Fruit fly (Drosophila melanogaster) whole organism, embryonic: ENCODE data around the gene tyf.
A peak's percentile ranks its signal among the peaks of the same experiment; 100 is the strongest.

Experiments
- Ada2b ChIP-seq: fragments of 200-800 bp; sonication (Bioruptor generic); IDR thresholded peaks from 2 replicates; pipeline ENCODE4 v1.3.6; 2022; ENCODE audit warnings: missing biosample characterization, missing genetic modification characterization
- Asciz ChIP-seq: fragments of 200-800 bp; sonication (Bioruptor generic); optimal IDR thresholded peaks from 2 replicates; lab custom pipeline; 2017; ENCODE audit warnings: missing biosample characterization, mild to moderate bottlenecking, missing genetic modification characterization, missing genetic modification reagents
- Awh ChIP-seq: fragments of 200-800 bp; sonication (Bioruptor generic); IDR thresholded peaks from 2 replicates; pipeline ENCODE4, ENCODE4 v1.3.6; 2022; ENCODE audit warnings: missing biosample characterization, missing genetic modification characterization
- Bgb ChIP-seq: fragments of 200-800 bp; sonication (Bioruptor generic); IDR thresholded peaks from 2 replicates; pipeline ENCODE4 v1.3.6; 2022; ENCODE audit warnings: missing biosample characterization, missing genetic modification characterization; ENCODE audit not compliant: partially characterized antibody
- Blimp-1 ChIP-seq: fragments of 200-800 bp; sonication (Bioruptor generic); optimal IDR thresholded peaks from 3 replicates; lab custom pipeline; 2018; ENCODE audit warnings: missing biosample characterization, missing genetic modification characterization, mild to moderate bottlenecking, moderate library complexity, missing genetic modification reagents
- Bteb2 ChIP-seq: fragments of 200-800 bp; sonication (Bioruptor generic); optimal IDR thresholded peaks from 2 replicates; lab custom pipeline; 2016; ENCODE audit warnings: missing biosample characterization, missing genetic modification characterization
- CG10147 ChIP-seq: fragments of 200-800 bp; sonication (Bioruptor generic); optimal IDR thresholded peaks from 2 replicates; lab custom pipeline; 2019; ENCODE audit warnings: missing biosample characterization, mild to moderate bottlenecking, missing genetic modification characterization, moderate library complexity
- CG10979 ChIP-seq: fragments of 200-800 bp; sonication (Bioruptor generic); optimal IDR thresholded peaks from 2 replicates; lab custom pipeline; 2018; ENCODE audit warnings: missing biosample characterization, mild to moderate bottlenecking, missing genetic modification characterization, moderate library complexity
- CG12391 ChIP-seq: fragments of 200-800 bp; sonication (Bioruptor generic); optimal IDR thresholded peaks from 3 replicates; lab custom pipeline; 2018; ENCODE audit warnings: missing biosample characterization, mild to moderate bottlenecking, missing genetic modification characterization, moderate library complexity
- CG14014 ChIP-seq: fragments of 200-800 bp; sonication (Bioruptor generic); IDR thresholded peaks from 2 replicates; pipeline ENCODE4 v1.3.6; 2022; ENCODE audit warnings: missing biosample characterization, missing genetic modification characterization
- CG15269 ChIP-seq: fragments of 200-800 bp; sonication (Bioruptor generic); optimal IDR thresholded peaks from 2 replicates; lab custom pipeline; 2018; ENCODE audit warnings: missing biosample characterization, mild to moderate bottlenecking, missing genetic modification characterization, moderate library complexity
- CG15696 ChIP-seq: fragments of 200-800 bp; sonication (Bioruptor generic); optimal IDR thresholded peaks from 2 replicates; lab custom pipeline; 2019; ENCODE audit warnings: missing biosample characterization, mild to moderate bottlenecking, missing genetic modification characterization, moderate library complexity
- CG16779 ChIP-seq: fragments of 200-800 bp; sonication (Bioruptor generic); IDR thresholded peaks from 2 replicates; pipeline ENCODE4 v1.3.6; 2022; ENCODE audit warnings: missing biosample characterization, missing genetic modification characterization
- CG1832 ChIP-seq: fragments of 200-800 bp; sonication (Bioruptor generic); optimal IDR thresholded peaks from 2 replicates; lab custom pipeline; 2017; ENCODE audit warnings: missing biosample characterization, mild to moderate bottlenecking, missing genetic modification characterization, inconsistent platforms
- CG2116 ChIP-seq: fragments of 200-800 bp; sonication (Bioruptor generic); optimal IDR thresholded peaks from 3 replicates; lab custom pipeline; 2018; ENCODE audit warnings: missing biosample characterization, mild to moderate bottlenecking, missing genetic modification characterization
- CG2712 ChIP-seq: fragments of 200-800 bp; optimal IDR thresholded peaks from 3 replicates; lab custom pipeline; 2019; ENCODE audit warnings: missing biosample characterization, mild to moderate bottlenecking, missing genetic modification characterization, moderate library complexity
- CG31441 ChIP-seq: fragments of 200-800 bp; sonication (Bioruptor generic); IDR thresholded peaks from 2 replicates; pipeline ENCODE4 v1.3.6; 2022; ENCODE audit warnings: missing biosample characterization, missing genetic modification characterization
- CG32532 ChIP-seq: fragments of 200-800 bp; sonication (Bioruptor generic); IDR thresholded peaks from 2 replicates; pipeline ENCODE4 v1.3.6; 2022; ENCODE audit warnings: missing biosample characterization, missing genetic modification characterization
- CG6689 ChIP-seq: fragments of 200-800 bp; sonication (Bioruptor generic); IDR thresholded peaks from 2 replicates; pipeline ENCODE4 v1.3.6; 2022; ENCODE audit warnings: missing biosample characterization, missing genetic modification characterization
- CG7357 ChIP-seq: fragments of 200-800 bp; sonication (Bioruptor generic); IDR thresholded peaks from 3 replicates; pipeline ENCODE4 v1.3.6; 2022; ENCODE audit warnings: missing biosample characterization, missing genetic modification characterization
- CG7963 ChIP-seq: fragments of 200-800 bp; sonication (Bioruptor generic); IDR thresholded peaks from 3 replicates; pipeline ENCODE4 v1.3.6; 2022; ENCODE audit warnings: missing biosample characterization, missing genetic modification characterization; ENCODE audit not compliant: partially characterized antibody
- CG8281 ChIP-seq: fragments of 200-800 bp; sonication (Bioruptor generic); optimal IDR thresholded peaks from 2 replicates; lab custom pipeline; 2018; ENCODE audit warnings: missing biosample characterization, mild to moderate bottlenecking, missing genetic modification characterization, moderate library complexity
- CG9817 ChIP-seq: fragments of 200-800 bp; sonication (Bioruptor generic); optimal IDR thresholded peaks from 2 replicates; lab custom pipeline; 2018; ENCODE audit warnings: missing biosample characterization, mild to moderate bottlenecking, missing genetic modification characterization, moderate library complexity
- Drgx ChIP-seq: fragments of 200-800 bp; sonication (Bioruptor generic); IDR thresholded peaks from 2 replicates; pipeline ENCODE4 v1.3.6; 2022; ENCODE audit warnings: missing biosample characterization, missing genetic modification characterization
- HLH4C ChIP-seq: fragments of 200-800 bp; sonication (Bioruptor generic); IDR thresholded peaks from 3 replicates; pipeline ENCODE4 v1.3.6; 2022; ENCODE audit warnings: missing biosample characterization, missing genetic modification characterization; ENCODE audit not compliant: partially characterized antibody
- Hmr ChIP-seq: fragments of 200-800 bp; sonication (Bioruptor generic); optimal IDR thresholded peaks from 3 replicates; lab custom pipeline; 2017; ENCODE audit warnings: mild to moderate bottlenecking, missing biosample characterization, missing genetic modification reagents, missing genetic modification characterization
- Rx ChIP-seq: fragments of 200-800 bp; sonication (Bioruptor generic); IDR thresholded peaks from 2 replicates; pipeline ENCODE4 v1.3.6; 2022; ENCODE audit warnings: missing biosample characterization, missing genetic modification characterization
- abd-A ChIP-seq: fragments of 200-800 bp; sonication (Bioruptor generic); optimal IDR thresholded peaks from 3 replicates; lab custom pipeline; 2019; ENCODE audit warnings: missing biosample characterization, mild to moderate bottlenecking, missing genetic modification characterization, moderate library complexity
- aop ChIP-seq: fragments of 200-800 bp; sonication (Bioruptor generic); IDR thresholded peaks from 2 replicates; pipeline ENCODE4 v1.3.6; 2022; ENCODE audit warnings: missing biosample characterization, missing genetic modification characterization
- az2 ChIP-seq: fragments of 200-800 bp; sonication (Bioruptor generic); optimal IDR thresholded peaks from 3 replicates; lab custom pipeline; 2016; ENCODE audit warnings: missing biosample characterization, missing genetic modification characterization
- cad ChIP-seq: fragments of >200 bp; optimal IDR thresholded peaks from 2 replicates; lab custom pipeline; 2017; ENCODE audit warnings: missing biosample characterization, missing genetic modification characterization
- ci ChIP-seq: fragments of 200-800 bp; sonication (Bioruptor generic); IDR thresholded peaks from 3 replicates; pipeline ENCODE4 v1.3.6; 2022; ENCODE audit warnings: missing biosample characterization, missing genetic modification characterization
- dmrt99B ChIP-seq: fragments of 200-800 bp; sonication (Bioruptor generic); optimal IDR thresholded peaks from 2 replicates; lab custom pipeline; 2018; ENCODE audit warnings: missing biosample characterization, mild to moderate bottlenecking, missing genetic modification characterization, moderate library complexity
- eve ChIP-seq, 2 experiments: fragments of >200 bp; optimal IDR thresholded peaks; 2 replicates each; lab custom pipeline; 2017; ENCODE audit warnings: missing biosample characterization in 2 of 2, missing genetic modification characterization in 2 of 2
- eyg ChIP-seq: fragments of 200-800 bp; sonication (Bioruptor generic); optimal IDR thresholded peaks from 3 replicates; lab custom pipeline; 2016; ENCODE audit warnings: missing biosample characterization, missing genetic modification characterization
- gem ChIP-seq: fragments of 200-800 bp; sonication (Bioruptor generic); optimal IDR thresholded peaks from 2 replicates; lab custom pipeline; 2019; ENCODE audit warnings: missing biosample characterization, mild to moderate bottlenecking, missing genetic modification characterization, moderate library complexity
- jing ChIP-seq: fragments of 200-800 bp; sonication (Bioruptor generic); optimal IDR thresholded peaks from 2 replicates; lab custom pipeline; 2018; ENCODE audit warnings: missing biosample characterization, mild to moderate bottlenecking, missing genetic modification characterization
- ken ChIP-seq: fragments of 200-800 bp; sonication (Bioruptor generic); IDR thresholded peaks from 3 replicates; pipeline ENCODE4 v1.3.6; 2022; ENCODE audit warnings: missing biosample characterization, missing genetic modification characterization
- nmo ChIP-seq: fragments of 200-800 bp; sonication (Bioruptor generic); optimal IDR thresholded peaks from 2 replicates; lab custom pipeline; 2018; ENCODE audit warnings: missing biosample characterization, mild to moderate bottlenecking, missing genetic modification characterization, moderate library complexity
- p53 ChIP-seq: fragments of 200-800 bp; sonication (Bioruptor generic); optimal IDR thresholded peaks from 2 replicates; lab custom pipeline; 2016; ENCODE audit warnings: missing biosample characterization, missing genetic modification characterization
- pan ChIP-seq, 4 experiments: fragments of >200 bp in 3 of 4; fragments of 200-800 bp in 1 of 4; sonication (Bioruptor generic) in 1 of 4; optimal IDR thresholded peaks in 3 of 4; IDR thresholded peaks in 1 of 4; 2 replicates each; pipeline versions ENCODE4 v1.3.6 to Lab custom; 2017 to 2022; ENCODE audit warnings: missing biosample characterization in 2 of 4, missing genetic modification characterization in 2 of 4, mixed read lengths in 1 of 4
- peb ChIP-seq: fragments of 200-800 bp; sonication (Bioruptor generic); IDR thresholded peaks from 2 replicates; pipeline ENCODE4 v1.3.6; 2022; ENCODE audit warnings: missing biosample characterization, missing genetic modification characterization
- phol ChIP-seq: fragments of 200-800 bp; sonication (Bioruptor generic); optimal IDR thresholded peaks from 3 replicates; lab custom pipeline; 2018; ENCODE audit warnings: missing biosample characterization, mild to moderate bottlenecking, missing genetic modification characterization, moderate library complexity
- prd ChIP-seq, 3 experiments: fragments of >200 bp in 2 of 3; fragments of 200-800 bp in 1 of 3; sonication (Bioruptor generic) in 1 of 3; optimal IDR thresholded peaks in 2 of 3; IDR thresholded peaks in 1 of 3; 2 replicates in 2 of 3; 3 replicates in 1 of 3; pipeline versions ENCODE4 v1.3.6 to Lab custom; 2017 to 2022; ENCODE audit warnings: missing biosample characterization in 1 of 3, missing genetic modification characterization in 1 of 3
- schlank ChIP-seq: fragments of 200-800 bp; sonication (Bioruptor generic); optimal IDR thresholded peaks from 2 replicates; lab custom pipeline; 2018; ENCODE audit warnings: missing biosample characterization, mild to moderate bottlenecking, missing genetic modification characterization
- sim ChIP-seq: fragments of 200-800 bp; sonication (Bioruptor generic); IDR thresholded peaks from 2 replicates; pipeline ENCODE4 v1.3.6; 2022; ENCODE audit warnings: missing biosample characterization, missing genetic modification characterization
- sna ChIP-seq: fragments of 200-800 bp; sonication (Bioruptor generic); IDR thresholded peaks from 2 replicates; pipeline ENCODE4 v1.3.6; 2022; ENCODE audit warnings: missing biosample characterization, missing genetic modification characterization; ENCODE audit not compliant: partially characterized antibody
- vfl ChIP-seq: fragments of 200-800 bp; sonication (Bioruptor generic); optimal IDR thresholded peaks from 2 replicates; lab custom pipeline; 2016; ENCODE audit warnings: missing biosample characterization, missing genetic modification characterization

tyf gene

dm6 chrX:4170492-4170891 lies 53.7 kb downstream of the tyf start (continued):
- TF ChIP-seq p53 (GFP tag; lab: Kevin White, UChicago) (no peak), CG1832 (GFP tag; lab: Kevin White, UChicago) (no peak), HLH4C (no peak), jing (GFP tag; lab: Kevin White, UChicago) (no peak), Hmr (GFP tag; lab: Kevin White, UChicago) (no peak), phol (peak; percentile 27), CG12391 (peak; percentile 7), Drgx (GFP tag; lab: Robert Waterston, UW) (peak; percentile 71), Bteb2 (GFP tag; lab: Kevin White, UChicago) (no peak), peb (GFP tag; lab: Robert Waterston, UW) (no peak), prd (optimal IDR thresholded peaks at IDR 0.05; lab: Kevin White, UChicago) (no peak), prd (GFP tag; IDR thresholded peaks at IDR 0.05; lab: Robert Waterston, UW) (peak; percentile 49; the same call in 1 of the 3 replicates), Ada2b (GFP tag; lab: Robert Waterston, UW) (no peak), Bgb (GFP tag; lab: Robert Waterston, UW) (no peak), CG2712 (tag; lab: Kevin White, UChicago) (peak; percentile 22), CG7357 (GFP tag; lab: Robert Waterston, UW) (no peak), ken (GFP tag; lab: Robert Waterston, UW) (no peak), vfl (GFP tag; lab: Kevin White, UChicago) (no peak), Blimp-1 (GFP tag; lab: Kevin White, UChicago) (peak; percentile 36), dmrt99B (peak; percentile 22), CG15269 (tag; lab: Kevin White, UChicago) (no peak), eve (GFP tag; optimal IDR thresholded peaks at IDR 0.05; lab: Kevin White, UChicago) (no peak), aop (GFP tag; lab: Robert Waterston, UW) (no peak), ci (0 out of 3 replicates have a peak, but pooled peaks have one; percentile 37), sna (GFP tag; lab: Robert Waterston, UW) (no peak), CG7963 (GFP tag; lab: Robert Waterston, UW) (no peak), CG6689 (GFP tag; lab: Robert Waterston, UW) (0 out of 2 replicates have a peak, but pooled peaks have one; percentile 23), pan (optimal IDR thresholded peaks at IDR 0.05; lab: Kevin White, UChicago) (no peak), pan (GFP tag; optimal IDR thresholded peaks at IDR 0.05 in 1 of 2, IDR thresholded peaks at IDR 0.05 in 1 of 2) (no peak), gem (tag; lab: Kevin White, UChicago) (peak; percentile 35), eyg (GFP tag; lab: Kevin White, UChicago) (no peak), CG10979 (tag; lab: Kevin White, UChicago) (peak; percentile 21), CG31441 (0 out of 2 replicates have a peak, but pooled peaks have one; percentile 22), CG2116 (no peak), CG14014 (GFP tag; lab: Robert Waterston, UW) (no peak), sim (GFP tag; lab: Robert Waterston, UW) (no peak), CG8281 (tag; lab: Kevin White, UChicago) (no peak)

DNA sequence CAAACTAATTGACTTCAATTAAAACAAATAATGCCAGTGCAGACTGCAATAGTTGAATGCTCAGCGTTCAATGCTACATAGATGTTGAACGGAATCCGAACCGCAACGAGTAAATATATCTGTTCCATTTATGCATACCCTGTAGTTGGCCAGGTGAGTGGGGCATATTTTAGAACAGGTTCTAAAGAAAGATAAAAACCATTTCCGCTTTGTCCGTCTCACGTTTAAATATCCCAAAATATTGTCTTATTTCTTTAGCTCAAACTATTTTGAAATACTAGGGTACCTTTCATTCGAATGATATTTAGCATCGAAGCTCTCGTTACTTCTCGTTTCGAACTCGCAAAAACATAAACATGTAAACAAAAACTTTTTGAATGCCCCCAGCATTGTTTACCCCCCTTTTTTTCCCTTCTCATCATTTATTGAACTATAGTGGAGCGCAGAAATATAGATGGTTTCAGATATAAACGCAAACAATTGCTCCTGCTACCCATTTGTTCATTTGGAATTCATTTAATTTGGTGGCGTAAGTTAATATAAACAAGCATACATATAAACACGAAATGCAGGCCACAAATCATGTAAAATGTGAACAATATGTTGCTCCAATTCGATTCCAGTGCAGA lies 55.4 kb downstream of the tyf start:
- no peak for TF ChIP-seq peb (GFP tag; lab: Robert Waterston, UW)
- no peak for TF ChIP-seq schlank (tag; lab: Kevin White, UChicago)
- TF ChIP-seq Rx = 0 out of 2 replicates have a peak, but pooled peaks have one; percentile 26
- TF ChIP-seq CG15696 (tag; lab: Kevin White, UChicago) = no peak
- TF ChIP-seq CG10147 (GFP tag; lab: Kevin White, UChicago) = no peak
- no peak for TF ChIP-seq Asciz (GFP tag; lab: Kevin White, UChicago)
- TF ChIP-seq cad (GFP tag; lab: Kevin White, UChicago) = no peak
- peak; percentile 23; the same call in 1 of the 2 replicates for TF ChIP-seq CG32532 (GFP tag; lab: Robert Waterston, UW)
- peak; percentile 14 for TF ChIP-seq phol
- TF ChIP-seq Awh (GFP tag; lab: Robert Waterston, UW) = 0 out of 2 replicates have a peak, but pooled peaks have one; percentile 7
- no peak for TF ChIP-seq abd-A (tag; lab: Kevin White, UChicago)
- peak; percentile 29 for TF ChIP-seq nmo (GFP tag; lab: Kevin White, UChicago)
- peak; percentile 67 for TF ChIP-seq Drgx (GFP tag; lab: Robert Waterston, UW)
- peak; percentile 7 for TF ChIP-seq az2
- no peak for TF ChIP-seq CG16779 (GFP tag; lab: Robert Waterston, UW)
- peak; percentile 3 for TF ChIP-seq CG9817 (tag; lab: Kevin White, UChicago)
- TF ChIP-seq CG12391 = peak; percentile 21
